Fruit fly (Drosophila melanogaster): Measurements from ENCODE around the gene CG34325.

DNA sequence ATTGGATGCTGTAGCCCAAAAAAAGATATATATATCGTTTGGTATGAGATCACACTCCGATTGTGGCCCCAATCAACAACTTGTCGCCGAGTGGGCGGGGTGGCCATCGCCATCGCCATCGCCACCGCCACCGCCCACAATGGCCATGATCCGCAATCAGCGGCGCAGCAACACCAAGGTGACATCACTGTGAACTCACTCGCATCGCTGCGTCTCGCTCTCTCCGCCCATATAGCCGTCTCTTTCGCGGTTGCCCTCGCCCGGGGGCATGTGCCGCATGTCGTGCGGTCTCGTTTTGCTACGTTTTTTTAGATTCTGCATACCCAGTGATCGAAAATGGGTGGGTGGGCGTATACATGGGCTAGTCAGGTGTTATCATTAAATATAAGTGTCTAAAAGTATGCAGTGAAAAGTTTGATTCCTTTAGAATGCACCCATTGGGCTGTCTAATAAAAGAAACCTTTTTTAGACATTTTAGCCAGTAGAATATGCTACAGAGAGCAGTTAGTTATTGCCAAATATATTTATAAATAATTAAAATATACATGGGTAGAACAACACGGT lies 45.7 kb upstream of the CG34325 start:
- TF ChIP-seq Pif1A (GFP tag; optimal IDR thresholded peaks at IDR 0.05) (no peak), D1 (tag; optimal IDR thresholded peaks at IDR 0.05) (no peak), fd96Ca (GFP tag; IDR thresholded peaks at IDR 0.05) (no peak), rn (GFP tag; IDR thresholded peaks at IDR 0.05) (no peak)
